Fruit fly (Drosophila melanogaster): ENCODE data around the gene Snoo.

Snoo gene

DNA sequence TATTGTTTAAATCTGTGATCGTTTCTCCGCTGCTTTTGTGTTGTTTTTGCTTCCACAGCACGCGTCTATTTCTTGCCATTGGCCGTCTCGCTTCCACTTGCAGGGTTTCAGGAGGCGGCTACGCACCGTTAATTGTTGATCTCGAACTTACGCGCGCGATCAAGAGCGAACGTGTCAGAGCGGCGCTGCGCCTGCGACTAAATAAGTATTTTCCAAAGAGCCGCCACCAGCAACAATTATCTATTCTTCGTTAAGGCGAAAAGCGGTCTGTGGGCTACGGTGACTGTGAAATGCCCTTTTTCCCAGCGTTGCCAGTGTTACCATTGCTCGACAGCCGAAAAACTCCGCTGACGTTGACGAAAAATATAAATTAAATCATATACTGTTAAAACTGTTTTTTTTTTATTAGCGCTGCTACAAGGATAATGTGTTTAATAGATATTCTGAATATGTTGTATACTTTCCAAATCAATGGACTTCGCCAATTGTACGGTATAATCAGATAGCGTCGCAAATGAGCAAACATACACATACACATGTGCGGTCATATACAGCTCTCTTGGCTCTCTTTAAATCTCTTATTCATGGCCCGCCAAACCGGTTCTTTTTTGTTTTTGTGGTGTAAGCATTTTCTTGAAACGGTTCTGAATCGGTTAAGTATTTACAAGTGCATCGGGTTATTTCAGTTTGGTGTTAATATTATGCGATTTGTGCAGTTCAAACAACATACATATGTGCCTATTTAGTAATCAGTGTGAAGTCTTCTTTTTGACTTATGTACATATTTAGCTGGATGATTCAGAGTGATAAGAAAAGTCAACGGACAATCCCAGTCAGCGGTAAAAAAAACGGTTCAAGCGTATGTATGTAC, 10.2 kb upstream of the Snoo start, which contains the start of gene pes (continued):
- TF ChIP-seq CG10209 (GFP tag; optimal IDR thresholded peaks at IDR 0.05), result peak; percentile 75

DNA sequence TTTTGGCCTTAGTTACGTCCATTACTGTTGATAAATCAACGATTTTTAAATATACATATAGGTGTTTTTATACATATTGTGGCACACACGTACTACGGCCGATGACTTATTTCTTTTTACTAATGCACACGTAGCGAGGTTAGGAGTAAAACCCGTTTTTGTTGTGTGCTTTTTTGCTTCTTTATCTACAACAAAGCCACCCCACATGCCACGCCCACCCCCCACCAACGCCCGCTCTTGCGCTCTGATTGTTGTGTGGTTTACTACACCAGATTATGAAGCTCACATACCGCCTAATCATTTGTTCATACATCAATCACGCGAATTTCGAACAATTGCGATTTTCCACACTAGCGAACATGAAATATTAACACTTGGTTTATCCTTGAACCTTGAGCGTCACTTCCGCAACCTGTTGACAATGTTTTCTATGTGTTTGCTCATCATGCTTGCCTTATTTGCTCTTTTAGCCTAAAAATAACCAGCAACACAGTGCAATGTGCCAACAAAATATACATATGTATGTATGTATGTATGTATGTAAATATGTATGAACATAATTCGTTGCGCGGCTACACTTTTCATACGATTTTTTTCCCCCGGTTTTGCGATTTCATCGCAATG, 9.2 kb upstream of the Snoo start:
- no peak for TF ChIP-seq caup (GFP tag; optimal IDR thresholded peaks at IDR 0.05; ENCODE audit: severe bottlenecking)
- TF ChIP-seq ato (GFP tag; IDR thresholded peaks at IDR 0.05; ENCODE audit: partially characterized antibody), result no peak
- no peak for TF ChIP-seq Dek (tag; optimal IDR thresholded peaks at IDR 0.05)
- TF ChIP-seq her (GFP tag; optimal IDR thresholded peaks at IDR 0.05), result peak; percentile 28
- peak; percentile 19 for TF ChIP-seq mirr (GFP tag; optimal IDR thresholded peaks at IDR 0.05)
- no peak for TF ChIP-seq gro (GFP tag; optimal IDR thresholded peaks at IDR 0.05)
- TF ChIP-seq CG12071 (GFP tag; optimal IDR thresholded peaks at IDR 0.05), result peak; percentile 4
- TF ChIP-seq CG9876 (GFP tag; optimal IDR thresholded peaks at IDR 0.05), result no peak
- peak; percentile 48 for TF ChIP-seq abd-A (tag; optimal IDR thresholded peaks at IDR 0.05)
- peak; percentile 12 for TF ChIP-seq CG12219 (GFP tag; optimal IDR thresholded peaks at IDR 0.05)
- TF ChIP-seq CG17359 (tag; optimal IDR thresholded peaks at IDR 0.05), result peak; percentile 23
- no peak for TF ChIP-seq Dll (GFP tag; IDR thresholded peaks at IDR 0.05; ENCODE audit: partially characterized antibody)
- 0 out of 2 replicates have a peak, but pooled peaks have one; percentile 4 for TF ChIP-seq Taf1 (GFP tag; IDR thresholded peaks at IDR 0.05)
- no peak for TF ChIP-seq Doc2 (GFP tag; IDR thresholded peaks at IDR 0.05)
- TF ChIP-seq CG18619 (GFP tag; optimal IDR thresholded peaks at IDR 0.05), result no peak
- TF ChIP-seq CG18764 (GFP tag; optimal IDR thresholded peaks at IDR 0.05), result no peak
- no peak for TF ChIP-seq ro (GFP tag; IDR thresholded peaks at IDR 0.05)
- no peak for TF ChIP-seq Asciz (GFP tag; optimal IDR thresholded peaks at IDR 0.05)
- no peak for TF ChIP-seq CG18262 (tag; optimal IDR thresholded peaks at IDR 0.05)
- no peak for TF ChIP-seq gfzf (GFP tag; optimal IDR thresholded peaks at IDR 0.05)
- TF ChIP-seq exex (tag; optimal IDR thresholded peaks at IDR 0.05), result peak; percentile 49
- TF ChIP-seq stc (GFP tag; IDR thresholded peaks at IDR 0.05), result peak; percentile 14; the same call in 1 of the 2 replicates
- TF ChIP-seq CG6765 (GFP tag; optimal IDR thresholded peaks at IDR 0.05), result no peak
- TF ChIP-seq crol (GFP tag; IDR thresholded peaks at IDR 0.05), result peak; percentile 79
- TF ChIP-seq CG15601 (tag; optimal IDR thresholded peaks at IDR 0.05), result no peak
- no peak for TF ChIP-seq CG10654 (GFP tag; optimal IDR thresholded peaks at IDR 0.05)
- TF ChIP-seq kah (GFP tag; optimal IDR thresholded peaks at IDR 0.05), result peak; percentile 87
- TF ChIP-seq CG9727 (GFP tag; optimal IDR thresholded peaks at IDR 0.05), result no peak
- peak; percentile 16; the same call in 1 of the 2 replicates for TF ChIP-seq Drgx (GFP tag; IDR thresholded peaks at IDR 0.05)
- TF ChIP-seq maf-S (GFP tag; optimal IDR thresholded peaks at IDR 0.05), result no peak
- no peak for TF ChIP-seq CG1024 (GFP tag; IDR thresholded peaks at IDR 0.05)
- no peak for TF ChIP-seq BEAF-32 (GFP tag; optimal IDR thresholded peaks at IDR 0.05)
- no peak for TF ChIP-seq CG10147 (GFP tag; optimal IDR thresholded peaks at IDR 0.05)
- 0 out of 2 replicates have a peak, but pooled peaks have one; percentile 5 for TF ChIP-seq Ptx1 (GFP tag; IDR thresholded peaks at IDR 0.05)
- peak; percentile 6 for TF ChIP-seq CG15479 (GFP tag; optimal IDR thresholded peaks at IDR 0.05)
- no peak for TF ChIP-seq Oaz (GFP tag; IDR thresholded peaks at IDR 0.05)
- TF ChIP-seq Med (GFP tag), result peak; percentile 76
- TF ChIP-seq Hey (tag; optimal IDR thresholded peaks at IDR 0.05), result peak; percentile 34
- peak; percentile 60 for TF ChIP-seq CG10543 (GFP tag; optimal IDR thresholded peaks at IDR 0.05)
- no peak for TF ChIP-seq Poxn (GFP tag; IDR thresholded peaks at IDR 0.05)
- no peak for TF ChIP-seq hth (optimal IDR thresholded peaks at IDR 0.05)
- no peak for TF ChIP-seq seq (GFP tag; IDR thresholded peaks at IDR 0.05)
- TF ChIP-seq ewg (GFP tag; optimal IDR thresholded peaks at IDR 0.05), result peak; percentile 35
- TF ChIP-seq Side (GFP tag; optimal IDR thresholded peaks at IDR 0.05), result no peak
- peak; percentile 25 for TF ChIP-seq CG3065 (GFP tag; optimal IDR thresholded peaks at IDR 0.05)

Data from whole organism, embryonic.